Fruit fly (Drosophila melanogaster): ENCODE data around the gene Ada3.

The Ada3 gene

DNA sequence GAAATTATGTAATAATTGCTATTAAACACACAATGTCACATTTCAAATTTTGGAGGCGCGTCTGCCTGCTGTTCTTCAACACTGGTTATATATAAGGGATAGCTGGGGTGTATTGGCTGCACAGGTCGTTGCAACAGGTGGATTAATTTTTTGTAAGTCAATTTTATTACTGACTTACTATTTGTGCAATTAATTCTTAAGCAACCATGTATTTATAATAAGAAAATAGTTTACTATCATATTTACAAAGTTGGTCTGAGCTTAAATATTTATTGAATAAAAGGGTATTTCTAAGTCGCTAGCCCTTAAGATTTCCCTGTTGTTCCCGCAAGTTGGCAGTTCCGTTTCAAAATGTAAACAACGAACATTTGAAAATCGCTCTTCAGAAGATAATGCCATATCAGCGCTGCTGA, 7.3 kb downstream of the Ada3 start, which contains the start of gene RhoGAP16F (continued):
- TF ChIP-seq Atf-2 (GFP tag; optimal IDR thresholded peaks at IDR 0.05) (peak; percentile 75), CG12104 (GFP tag; optimal IDR thresholded peaks at IDR 0.05) (peak; percentile 67), CG8944 (GFP tag; optimal IDR thresholded peaks at IDR 0.05) (peak; percentile 67), Dp (GFP tag; optimal IDR thresholded peaks at IDR 0.05) (peak; percentile 74), CG15479 (GFP tag; optimal IDR thresholded peaks at IDR 0.05) (no peak), CG7786 (GFP tag; optimal IDR thresholded peaks at IDR 0.05) (peak; percentile 62), CG14050 (GFP tag; IDR thresholded peaks at IDR 0.05) (peak; percentile 73), chinmo (GFP tag; IDR thresholded peaks at IDR 0.05; ENCODE audit: partially characterized antibody) (no peak), CG1603 (tag; optimal IDR thresholded peaks at IDR 0.05) (peak; percentile 77), unpg (GFP tag; optimal IDR thresholded peaks at IDR 0.05) (peak; percentile 88), Optix (GFP tag; IDR thresholded peaks at IDR 0.05) (peak; percentile 68; the same call in 1 of the 3 replicates), CG8478 (optimal IDR thresholded peaks at IDR 0.05) (no peak), Gug (GFP tag; IDR thresholded peaks at IDR 0.05) (peak; percentile 83), B-H1 (GFP tag; IDR thresholded peaks at IDR 0.05) (peak; percentile 79), NK7.1 (GFP tag; optimal IDR thresholded peaks at IDR 0.05) (peak; percentile 45), CG18011 (GFP tag; optimal IDR thresholded peaks at IDR 0.05) (peak; percentile 61), bigmax (GFP tag; optimal IDR thresholded peaks at IDR 0.05) (no peak), CG11695 (GFP tag; IDR thresholded peaks at IDR 0.05) (peak; percentile 76), CG12769 (tag; optimal IDR thresholded peaks at IDR 0.05) (peak; percentile 94), H2.0 (GFP tag; IDR thresholded peaks at IDR 0.05) (peak; percentile 79), HHEX (GFP tag; optimal IDR thresholded peaks at IDR 0.05) (peak; percentile 74), CG17829 (tag; optimal IDR thresholded peaks at IDR 0.05) (peak; percentile 86), gcm (GFP tag; optimal IDR thresholded peaks at IDR 0.05) (peak; percentile 76), E2f1 (GFP tag; IDR thresholded peaks at IDR 0.05) (peak; percentile 78), CG2129 (GFP tag; IDR thresholded peaks at IDR 0.05; ENCODE audit: partially characterized antibody) (no peak), Ssrp (tag; optimal IDR thresholded peaks at IDR 0.05) (peak; percentile 82), dpn (GFP tag; optimal IDR thresholded peaks at IDR 0.05) (peak; percentile 77 to 88), ab (GFP tag; optimal IDR thresholded peaks at IDR 0.05) (peak; percentile 41), fd64A (GFP tag; optimal IDR thresholded peaks at IDR 0.05) (peak; percentile 17), CG17361 (GFP tag; IDR thresholded peaks at IDR 0.05) (peak; percentile 90), CHES-1-like (GFP tag; optimal IDR thresholded peaks at IDR 0.05) (peak; percentile 28), CG11085 (GFP tag; IDR thresholded peaks at IDR 0.05) (peak; percentile 75), pros (GFP tag; optimal IDR thresholded peaks at IDR 0.05) (no peak), CG3407 (GFP tag; optimal IDR thresholded peaks at IDR 0.05) (peak; percentile 67), Bteb2 (GFP tag; optimal IDR thresholded peaks at IDR 0.05) (peak; percentile 71), Meics (GFP tag; optimal IDR thresholded peaks at IDR 0.05) (peak; percentile 83), rib (GFP tag; IDR thresholded peaks at IDR 0.05) (peak; percentile 52), ci (GFP tag; IDR thresholded peaks at IDR 0.05) (peak; percentile 80), zfh1 (GFP tag; IDR thresholded peaks at IDR 0.05) (peak; percentile 90), PHDP (tag; optimal IDR thresholded peaks at IDR 0.05) (peak; percentile 84), sens-2 (GFP tag; IDR thresholded peaks at IDR 0.05) (peak; percentile 38; the same call in 1 of the 2 replicates), luna (GFP tag; optimal IDR thresholded peaks at IDR 0.05) (no peak), gro (GFP tag; optimal IDR thresholded peaks at IDR 0.05) (peak; percentile 78), CG32767 (GFP tag; IDR thresholded peaks at IDR 0.05) (peak; percentile 36; the same call in 1 of the 2 replicates), sd (tag; optimal IDR thresholded peaks at IDR 0.05) (peak; percentile 58), Side (GFP tag; optimal IDR thresholded peaks at IDR 0.05) (peak; percentile 68), gsb-n (tag; optimal IDR thresholded peaks at IDR 0.05) (peak; percentile 83), nerfin-1 (tag; optimal IDR thresholded peaks at IDR 0.05) (peak; percentile 67), Camta (GFP tag; optimal IDR thresholded peaks at IDR 0.05) (peak; percentile 51), Ravus (GFP tag; IDR thresholded peaks at IDR 0.05) (peak; percentile 48), CG13296 (GFP tag; optimal IDR thresholded peaks at IDR 0.05) (peak; percentile 77), CG12942 (GFP tag; optimal IDR thresholded peaks at IDR 0.05) (peak; percentile 77)

Measured in whole organism, embryonic.